Worm (Caenorhabditis elegans) whole organism, L4/young adult: Measurements from ENCODE around the gene pho-9.

Source experiments
- W03F9.2 ChIP-seq: fragments of 150-350 bp; optimal IDR thresholded peaks from 2 replicates; lab custom pipeline; 2014; ENCODE audit warnings: missing biosample characterization, missing genetic modification characterization
- dao-5 ChIP-seq: sonication (generic microtip); optimal IDR thresholded peaks from 2 replicates; lab custom pipeline; 2016; ENCODE audit warnings: missing genotype, missing genetic modification characterization, moderate library complexity, missing compliant biosample characterization

- TF ChIP-seq dao-5 (tag; lab: Kevin White, UChicago) (no peak), W03F9.2 (tag; lab: Kevin White, UChicago) (no peak)
Measured at ce11 chrIII:2787979-2788491, 27.4 kb upstream of the pho-9 start, which contains the start of gene tbcc-1.
